Worm (Caenorhabditis elegans) whole organism, mixed stage, embryonic: ENCODE results near the gene str-31.

Experiments used
- elt-1 ChIP-seq: sonication (generic microtip); optimal IDR thresholded peaks from 2 replicates; lab custom pipeline; 2017; ENCODE audit warnings: missing genetic modification characterization, mild to moderate bottlenecking, missing compliant biosample characterization, antibody characterized with exemption, moderate library complexity, borderline replicate concordance; ENCODE audit not compliant: insufficient read depth
- elt-3 ChIP-seq: fragments of 150-350 bp; optimal IDR thresholded peaks from 2 replicates; lab custom pipeline; 2014; ENCODE audit warnings: missing biosample characterization, missing genetic modification characterization
- lin-13 ChIP-seq: fragments of 150-350 bp; optimal IDR thresholded peaks from 2 replicates; lab custom pipeline; 2014; ENCODE audit warnings: missing biosample characterization, missing genetic modification characterization
- lin-32 ChIP-seq: fragments of 200-800 bp; sonication (Bioruptor generic); optimal IDR thresholded peaks from 2 replicates; lab custom pipeline; 2018; ENCODE audit warnings: mild to moderate bottlenecking, missing genetic modification characterization, missing compliant biosample characterization
- mep-1 ChIP-seq: fragments of 150-350 bp; optimal IDR thresholded peaks from 2 replicates; lab custom pipeline; 2017; ENCODE audit warnings: missing biosample characterization, missing genetic modification reagents, missing genetic modification characterization, inconsistent platforms
- nhr-12 ChIP-seq: fragments of 150-350 bp; optimal IDR thresholded peaks from 2 replicates; lab custom pipeline; 2014; ENCODE audit warnings: missing biosample characterization, missing genetic modification characterization
- nhr-237 ChIP-seq: fragments of 150-350 bp; optimal IDR thresholded peaks from 2 replicates; lab custom pipeline; 2014; ENCODE audit warnings: missing biosample characterization, missing genetic modification characterization
- nhr-28 ChIP-seq: fragments of 150-350 bp; optimal IDR thresholded peaks from 2 replicates; lab custom pipeline; 2014; ENCODE audit warnings: missing biosample characterization, missing genetic modification characterization
- pha-4 ChIP-seq: fragments of 150-350 bp; optimal IDR thresholded peaks from 2 replicates; lab custom pipeline; 2018; ENCODE audit warnings: missing biosample characterization, missing genetic modification reagents, missing genetic modification characterization
- sem-2 ChIP-seq: fragments of 200-800 bp; sonication (Bioruptor generic); optimal IDR thresholded peaks from 2 replicates; lab custom pipeline; 2018; ENCODE audit warnings: mild to moderate bottlenecking, missing genetic modification characterization, missing compliant biosample characterization
- sptf-1 ChIP-seq: sonication (generic microtip); optimal IDR thresholded peaks from 2 replicates; lab custom pipeline; 2017; ENCODE audit warnings: mild to moderate bottlenecking, missing genetic modification characterization, moderate library complexity, missing compliant biosample characterization
- ztf-11 ChIP-seq: fragments of 150-350 bp; optimal IDR thresholded peaks from 2 replicates; lab custom pipeline; 2014; ENCODE audit warnings: missing biosample characterization, missing genetic modification characterization

DNA sequence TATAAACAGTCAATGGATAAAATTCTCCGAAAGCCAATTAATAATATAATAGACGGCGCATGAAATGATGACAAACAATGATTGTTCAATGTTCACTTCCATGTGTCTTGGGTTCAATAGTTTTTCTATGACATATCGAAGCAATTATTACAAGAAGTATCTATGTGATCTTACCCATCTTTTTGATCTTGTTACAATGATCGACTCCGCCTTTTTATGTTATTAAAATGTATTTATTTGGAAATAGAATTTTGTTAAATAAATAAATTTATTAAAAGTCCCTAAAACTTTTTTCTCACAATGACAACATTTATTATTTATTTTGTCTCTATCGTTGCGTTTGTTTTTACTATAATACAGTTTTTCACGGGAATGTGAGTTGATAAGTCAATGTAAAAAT, 21.4 kb upstream of the str-31 start, which contains the start of gene swt-2:
- TF ChIP-seq nhr-237 (tag; lab: Kevin White, UChicago) (no peak), pha-4 (no peak), lin-13 (tag; lab: Kevin White, UChicago) (no peak), nhr-12 (no peak), elt-1 (tag; lab: Kevin White, UChicago) (no peak), mep-1 (tag; lab: Kevin White, UChicago) (no peak), sem-2 (GFP tag; lab: Kevin White, UChicago) (no peak), ztf-11 (tag; lab: Kevin White, UChicago) (no peak), nhr-28 (tag; lab: Kevin White, UChicago) (no peak), elt-3 (no peak), sptf-1 (no peak), lin-32 (GFP tag; lab: Kevin White, UChicago) (no peak)
